Worm (Caenorhabditis elegans): ENCODE data around the gene cnc-5.

DNA sequence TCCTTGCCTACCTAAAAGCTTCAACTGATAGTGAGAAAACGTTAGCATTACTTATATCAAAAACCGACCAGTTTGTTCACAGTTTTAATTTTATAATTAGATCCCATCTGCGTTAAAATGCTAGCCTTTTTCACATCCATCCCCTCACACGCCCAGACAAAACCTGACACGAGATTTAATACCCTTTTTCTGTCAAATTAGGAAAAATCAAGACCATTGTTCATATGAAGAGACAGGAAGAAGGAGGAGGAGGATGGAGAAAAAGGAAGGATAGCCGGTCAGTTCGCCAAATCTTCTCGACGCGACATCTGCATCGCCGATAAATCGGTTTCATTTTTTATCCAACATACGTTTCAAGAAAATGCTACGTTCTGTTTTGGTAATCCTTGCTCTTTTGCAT is 2.5 kb downstream of the cnc-5 start, which contains the start of gene cnc-3:
- TF ChIP-seq F13H6.1 (tag; optimal IDR thresholded peaks at IDR 0.05) (no peak), fax-1 (tag; optimal IDR thresholded peaks at IDR 0.05) (no peak), pqm-1 (tag; optimal IDR thresholded peaks at IDR 0.05) (no peak), zip-5 (tag; optimal IDR thresholded peaks at IDR 0.05) (no peak), nhr-11 (tag; optimal IDR thresholded peaks at IDR 0.05) (no peak), elt-2 (tag; optimal IDR thresholded peaks at IDR 0.05) (no peak), unc-42 (tag; optimal IDR thresholded peaks at IDR 0.05) (no peak), ceh-22 (tag; optimal IDR thresholded peaks at IDR 0.05) (no peak), lim-6 (tag; optimal IDR thresholded peaks at IDR 0.05) (no peak), dve-1 (tag; optimal IDR thresholded peaks at IDR 0.05) (no peak), ceh-18 (tag; optimal IDR thresholded peaks at IDR 0.05) (no peak), sox-4 (tag; optimal IDR thresholded peaks at IDR 0.05) (no peak), ceh-24 (tag; optimal IDR thresholded peaks at IDR 0.05) (no peak)
